Worm (Caenorhabditis elegans): Measurements from ENCODE around the gene nspc-12.

ce11 chrX:12328676-12329075 lies 27.8 kb downstream of the nspc-12 start, which contains the start of gene srd-45:
- TF ChIP-seq nhr-77 (tag; optimal IDR thresholded peaks at IDR 0.05) (no peak), fkh-10 (GFP tag; optimal IDR thresholded peaks at IDR 0.05) (no peak), nfya-1 (tag; optimal IDR thresholded peaks at IDR 0.05; ENCODE audit: insufficient read depth) (no peak), zag-1 (tag; optimal IDR thresholded peaks at IDR 0.05) (no peak), ama-1 (optimal IDR thresholded peaks at IDR 0.05) (no peak)
